ENCODE assay signal across 7 worm cellular contexts in the genomic region with DNA sequence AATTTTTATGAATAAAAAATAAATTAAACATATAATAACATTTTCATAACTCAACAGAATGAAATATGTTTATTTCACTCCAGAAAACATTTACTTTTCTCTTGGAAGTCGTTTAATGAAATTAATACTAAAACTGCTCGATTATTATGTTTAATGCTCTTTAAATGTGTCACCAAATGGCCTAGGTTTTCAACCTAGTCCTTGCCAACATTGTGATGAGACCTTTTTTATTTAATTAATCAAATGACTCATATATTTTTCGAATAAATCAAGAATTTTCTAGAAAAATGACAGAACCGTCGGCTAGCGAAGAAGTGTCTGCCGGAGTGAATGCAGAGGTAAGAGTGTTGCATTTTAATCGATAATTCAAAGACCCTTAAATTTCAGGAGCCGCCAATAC.
TF ChIP-seq lines count a peak whose summit lies in the region.

A gene (plus strand): TSS at position 284 of the 400 bp plus-strand sequence.

TF ChIP-seq in whole organism, L1 larva, 84 proteins besides CTCF, POLR2A, EP300 and RAD21:
- no peak for TF ChIP-seq pag-3 (tag; optimal IDR thresholded peaks at IDR 0.05; lab: Kevin White, UChicago; ENCODE audit: borderline replicate concordance, insufficient read depth)
- peak in 1 of 2 experiments; percentile 2 for TF ChIP-seq lsy-2 (tag; optimal IDR thresholded peaks at IDR 0.05; lab: Kevin White, UChicago)
- peak in 1 of 3 experiments; percentile 59 for TF ChIP-seq dpl-1 (GFP tag; optimal IDR thresholded peaks at IDR 0.05; lab: Kevin White, UChicago)
- TF ChIP-seq nhr-76 (tag; optimal IDR thresholded peaks at IDR 0.05; lab: Kevin White, UChicago): no peak
- TF ChIP-seq mep-1 (tag; optimal IDR thresholded peaks at IDR 0.05; lab: Kevin White, UChicago): peak; percentile 16
- TF ChIP-seq efl-1 (optimal IDR thresholded peaks at IDR 0.05; lab: Kevin White, UChicago): peak; percentile 13 to 19
- TF ChIP-seq efl-1 (GFP tag; optimal IDR thresholded peaks at IDR 0.05 in 1 of 2; lab: Kevin White, UChicago): peak in 1 of 2 experiments; percentile 51
- no peak for TF ChIP-seq C04F5.9 (tag; optimal IDR thresholded peaks at IDR 0.05; lab: Kevin White, UChicago)

TF ChIP-seq in whole organism, L2 larva, 48 proteins besides CTCF, POLR2A, EP300 and RAD21:
- no peak for TF ChIP-seq crh-2 (tag; optimal IDR thresholded peaks at IDR 0.05; lab: Kevin White, UChicago)
- TF ChIP-seq C34F6.9 (tag; optimal IDR thresholded peaks at IDR 0.05; lab: Kevin White, UChicago): peak; percentile 53
- TF ChIP-seq fos-1 (tag; optimal IDR thresholded peaks at IDR 0.05; lab: Kevin White, UChicago): peak; percentile 57

TF ChIP-seq in whole organism, L3 larva, 47 proteins besides CTCF, POLR2A, EP300 and RAD21:
- TF ChIP-seq pha-4 (tag; optimal IDR thresholded peaks at IDR 0.05; lab: Kevin White, UChicago): peak; percentile 5
- TF ChIP-seq nhr-77 (tag; optimal IDR thresholded peaks at IDR 0.05; lab: Kevin White, UChicago): no peak
TF ChIP-seq in whole organism, L3 larva: peak in this region for 1.

TF ChIP-seq in whole organism, L4 larva, 104 proteins besides CTCF, POLR2A, EP300 and RAD21 (continues in another document):
- peak; percentile 40 for TF ChIP-seq hlh-30 (tag; optimal IDR thresholded peaks at IDR 0.05; lab: Kevin White, UChicago; ENCODE audit: insufficient read depth)
- TF ChIP-seq madf-5 (GFP tag; IDR thresholded peaks at IDR 0.05; lab: Robert Waterston, UW): no peak
- no peak for TF ChIP-seq T20F7.1 (GFP tag; optimal IDR thresholded peaks at IDR 0.05; lab: Kevin White, UChicago)
- TF ChIP-seq F49E8.2 (tag; optimal IDR thresholded peaks at IDR 0.05; lab: Kevin White, UChicago; ENCODE audit: borderline replicate concordance): no peak
- TF ChIP-seq unc-62 (GFP tag; optimal IDR thresholded peaks at IDR 0.05 in 1 of 2; lab: Kevin White, UChicago): no peak
- TF ChIP-seq unc-62 (tag; optimal IDR thresholded peaks at IDR 0.05; lab: Kevin White, UChicago): no peak
- TF ChIP-seq nhr-6 (tag; optimal IDR thresholded peaks at IDR 0.05; lab: Kevin White, UChicago): no peak
- no peak for TF ChIP-seq lin-39 (tag; optimal IDR thresholded peaks at IDR 0.05; lab: Kevin White, UChicago)
- no peak for TF ChIP-seq rbr-2 (tag; optimal IDR thresholded peaks at IDR 0.05; lab: Kevin White, UChicago)
- no peak for TF ChIP-seq arid-1 (GFP tag; conservative IDR thresholded peaks at IDR 0.05; lab: Robert Waterston, UW)
- no peak for TF ChIP-seq aly-2 (tag; optimal IDR thresholded peaks at IDR 0.05; lab: Kevin White, UChicago)
- no peak for TF ChIP-seq lin-13 (GFP tag; optimal IDR thresholded peaks at IDR 0.05; lab: Kevin White, UChicago)
- TF ChIP-seq ceh-32 (tag; optimal IDR thresholded peaks at IDR 0.05; lab: Kevin White, UChicago; ENCODE audit: poor library complexity): no peak
- no peak for TF ChIP-seq mep-1 (tag; optimal IDR thresholded peaks at IDR 0.05; lab: Kevin White, UChicago)
- TF ChIP-seq attf-4 (tag; optimal IDR thresholded peaks at IDR 0.05; lab: Kevin White, UChicago): no peak
- no peak for TF ChIP-seq zag-1 (tag; optimal IDR thresholded peaks at IDR 0.05; lab: Kevin White, UChicago)
- TF ChIP-seq lim-7 (GFP tag; IDR thresholded peaks at IDR 0.05; lab: Robert Waterston, UW): no peak
- TF ChIP-seq saeg-2 (GFP tag; IDR thresholded peaks at IDR 0.05; lab: Robert Waterston, UW): no peak

TF ChIP-seq in whole organism, late embryonic, 69 proteins besides CTCF, POLR2A, EP300 and RAD21:
- TF ChIP-seq unc-55 (GFP tag; optimal IDR thresholded peaks at IDR 0.05; lab: Kevin White, UChicago) (peak; percentile 12), unc-42 (tag; optimal IDR thresholded peaks at IDR 0.05; lab: Kevin White, UChicago) (peak; percentile 58), ceh-31 (tag; optimal IDR thresholded peaks at IDR 0.05; lab: Kevin White, UChicago) (no peak), ets-4 (tag; optimal IDR thresholded peaks at IDR 0.05; lab: Kevin White, UChicago) (peak; percentile 42)

TF ChIP-seq in whole organism, mixed stage, embryonic, 35 proteins besides CTCF, POLR2A, EP300 and RAD21:
- TF ChIP-seq ces-1 (GFP tag; optimal IDR thresholded peaks at IDR 0.05; lab: Kevin White, UChicago) (peak; percentile 80), ztf-11 (tag; optimal IDR thresholded peaks at IDR 0.05; lab: Kevin White, UChicago) (no peak)

TF ChIP-seq in whole organism, young adult, 124 proteins besides CTCF, POLR2A, EP300 and RAD21:
- no peak for TF ChIP-seq lsl-1 (GFP tag; optimal IDR thresholded peaks at IDR 0.05; lab: Kevin White, UChicago)
- TF ChIP-seq cebp-1 (GFP tag; IDR thresholded peaks at IDR 0.05; lab: Robert Waterston, UW): no peak
- TF ChIP-seq cebp-1 (tag; optimal IDR thresholded peaks at IDR 0.05; lab: Kevin White, UChicago): peak; percentile 7
